Fruit fly (Drosophila melanogaster) whole organism, embryonic: ENCODE results near the gene BtbVII.

Source experiments
- Antp ChIP-seq: fragments of 200-800 bp; sonication (Bioruptor generic); optimal IDR thresholded peaks from 3 replicates; lab custom pipeline; 2016; ENCODE audit warnings: missing biosample characterization, missing genetic modification characterization
- Atf6 ChIP-seq: fragments of 200-800 bp; sonication (Bioruptor generic); IDR thresholded peaks from 2 replicates; pipeline ENCODE4 v1.3.6; 2022; ENCODE audit warnings: missing biosample characterization, missing genetic modification characterization
- Awh ChIP-seq: fragments of 200-800 bp; sonication (Bioruptor generic); IDR thresholded peaks from 2 replicates; pipeline ENCODE4, ENCODE4 v1.3.6; 2022; ENCODE audit warnings: missing biosample characterization, missing genetic modification characterization
- Bgb ChIP-seq: fragments of 200-800 bp; sonication (Bioruptor generic); IDR thresholded peaks from 2 replicates; pipeline ENCODE4 v1.3.6; 2022; ENCODE audit warnings: missing biosample characterization, missing genetic modification characterization; ENCODE audit not compliant: partially characterized antibody
- C15 ChIP-seq: fragments of 200-800 bp; sonication (Bioruptor generic); IDR thresholded peaks from 3 replicates; pipeline ENCODE4 v1.3.6; 2022; ENCODE audit warnings: missing biosample characterization, missing genetic modification characterization
- CG10267 ChIP-seq: fragments of 200-800 bp; sonication (Bioruptor generic); optimal IDR thresholded peaks from 2 replicates; lab custom pipeline; 2018; ENCODE audit warnings: missing biosample characterization, mild to moderate bottlenecking, missing genetic modification characterization, moderate library complexity
- CG10543 ChIP-seq: fragments of 200-800 bp; sonication (Bioruptor generic); optimal IDR thresholded peaks from 3 replicates; lab custom pipeline; 2017; ENCODE audit warnings: missing biosample characterization, mild to moderate bottlenecking, missing genetic modification characterization, moderate library complexity
- CG11723 ChIP-seq: fragments of 200-800 bp; sonication (Bioruptor generic); optimal IDR thresholded peaks from 2 replicates; lab custom pipeline; 2017; ENCODE audit warnings: missing biosample characterization, mild to moderate bottlenecking, missing genetic modification characterization
- CG12744 ChIP-seq: fragments of 200-800 bp; sonication (Bioruptor generic); optimal IDR thresholded peaks from 2 replicates; lab custom pipeline; 2016; ENCODE audit warnings: missing biosample characterization, missing genetic modification characterization
- CG14710 ChIP-seq: fragments of 200-800 bp; sonication (Bioruptor generic); optimal IDR thresholded peaks from 3 replicates; lab custom pipeline; 2019; ENCODE audit warnings: missing biosample characterization, mild to moderate bottlenecking, missing genetic modification characterization, moderate library complexity
- CG15601 ChIP-seq: fragments of 200-800 bp; sonication (Bioruptor generic); optimal IDR thresholded peaks from 3 replicates; lab custom pipeline; 2019; ENCODE audit warnings: missing biosample characterization, mild to moderate bottlenecking, missing genetic modification characterization, moderate library complexity
- CG1603 ChIP-seq: fragments of 200-800 bp; sonication (Bioruptor generic); optimal IDR thresholded peaks from 2 replicates; lab custom pipeline; 2019; ENCODE audit warnings: missing biosample characterization, mild to moderate bottlenecking, missing genetic modification characterization, moderate library complexity
- CG17328 ChIP-seq: fragments of 200-800 bp; sonication (Bioruptor generic); IDR thresholded peaks from 2 replicates; pipeline ENCODE4 v1.3.6; 2022; ENCODE audit warnings: missing biosample characterization, missing genetic modification characterization
- CG17385 ChIP-seq: fragments of 200-800 bp; sonication (Bioruptor generic); optimal IDR thresholded peaks from 3 replicates; lab custom pipeline; 2018; ENCODE audit warnings: missing biosample characterization, mild to moderate bottlenecking, missing genetic modification characterization
- CG18262 ChIP-seq: fragments of 200-800 bp; optimal IDR thresholded peaks from 3 replicates; lab custom pipeline; 2019; ENCODE audit warnings: missing biosample characterization, mild to moderate bottlenecking, missing genetic modification characterization, moderate library complexity
- CG2129 ChIP-seq: fragments of 200-800 bp; sonication (Bioruptor generic); IDR thresholded peaks from 2 replicates; pipeline ENCODE4 v1.3.6; 2022; ENCODE audit warnings: missing biosample characterization, missing genetic modification characterization; ENCODE audit not compliant: partially characterized antibody
- CG2712 ChIP-seq: fragments of 200-800 bp; optimal IDR thresholded peaks from 3 replicates; lab custom pipeline; 2019; ENCODE audit warnings: missing biosample characterization, mild to moderate bottlenecking, missing genetic modification characterization, moderate library complexity
- CG2875 ChIP-seq: fragments of 200-800 bp; sonication (Bioruptor generic); optimal IDR thresholded peaks from 2 replicates; lab custom pipeline; 2017; ENCODE audit warnings: missing biosample characterization, mild to moderate bottlenecking, missing genetic modification characterization, missing genetic modification reagents
- CG5180 ChIP-seq: fragments of 200-800 bp; sonication (Bioruptor generic); optimal IDR thresholded peaks from 3 replicates; lab custom pipeline; 2017; ENCODE audit warnings: missing biosample characterization, missing genetic modification characterization, mild to moderate bottlenecking, moderate library complexity, missing genetic modification reagents
- CG7786 ChIP-seq: fragments of 200-800 bp; sonication (Bioruptor generic); optimal IDR thresholded peaks from 2 replicates; lab custom pipeline; 2016; ENCODE audit warnings: missing biosample characterization, missing genetic modification characterization
- CG7928 ChIP-seq: fragments of 200-800 bp; sonication (Bioruptor generic); optimal IDR thresholded peaks from 2 replicates; lab custom pipeline; 2017; ENCODE audit warnings: missing biosample characterization, mild to moderate bottlenecking, missing genetic modification characterization
- CG8089 ChIP-seq: fragments of 200-800 bp; sonication (Bioruptor generic); optimal IDR thresholded peaks from 3 replicates; lab custom pipeline; 2016; ENCODE audit warnings: missing biosample characterization, missing genetic modification characterization
- CG8359 ChIP-seq: fragments of 200-800 bp; sonication (Bioruptor generic); optimal IDR thresholded peaks from 2 replicates; lab custom pipeline; 2017; ENCODE audit warnings: missing biosample characterization, mild to moderate bottlenecking, missing genetic modification characterization, borderline replicate concordance
- CkIIα-i1 ChIP-seq: fragments of 200-800 bp; sonication (Bioruptor generic); IDR thresholded peaks from 2 replicates; pipeline ENCODE4 v1.3.6; 2022; ENCODE audit warnings: missing biosample characterization, missing genetic modification characterization
- D ChIP-seq, 2 experiments: fragments of 200-800 bp in 1 of 2; fragments of >200 bp in 1 of 2; sonication (Bioruptor generic) in 1 of 2; optimal IDR thresholded peaks; 2 replicates in 1 of 2; 3 replicates in 1 of 2; lab custom pipeline; 2017; ENCODE audit warnings: mild to moderate bottlenecking in 1 of 2, missing biosample characterization in 1 of 2, missing genetic modification characterization in 1 of 2, missing genetic modification reagents in 1 of 2
- Dp ChIP-seq: fragments of 200-800 bp; sonication (Bioruptor generic); optimal IDR thresholded peaks from 2 replicates; lab custom pipeline; 2018; ENCODE audit warnings: missing biosample characterization, mild to moderate bottlenecking, missing genetic modification characterization, moderate library complexity
- Dref ChIP-seq: fragments of 200-800 bp; sonication (Bioruptor generic); IDR thresholded peaks from 2 replicates; pipeline ENCODE4 v1.3.6; 2022; ENCODE audit warnings: missing biosample characterization, missing genetic modification characterization
- Fer3 ChIP-seq: fragments of 200-800 bp; sonication (Bioruptor generic); optimal IDR thresholded peaks from 2 replicates; lab custom pipeline; 2018; ENCODE audit warnings: missing biosample characterization, mild to moderate bottlenecking, missing genetic modification characterization, moderate library complexity
- GATAe ChIP-seq: fragments of 200-800 bp; sonication (Bioruptor generic); conservative IDR thresholded peaks from 2 replicates; pipeline ENCODE4 v1.3.6; 2022; ENCODE audit warnings: missing biosample characterization, missing genetic modification characterization
- Lpt ChIP-seq: fragments of >200 bp; optimal IDR thresholded peaks from 2 replicates; lab custom pipeline; 2018; ENCODE audit warnings: missing biosample characterization, missing genetic modification characterization
- MBD-R2 ChIP-seq: fragments of 200-800 bp; sonication (Bioruptor generic); IDR thresholded peaks from 2 replicates; pipeline ENCODE4 v1.3.6; 2022; ENCODE audit warnings: missing biosample characterization, missing genetic modification characterization
- Med ChIP-seq: fragments of 200-800 bp; sonication (Bioruptor generic); peaks from one replicate; lab custom pipeline; 2016; ENCODE audit warnings: missing biosample characterization, missing genetic modification characterization, mild to moderate bottlenecking, inconsistent platforms, moderate library complexity
- Mes4 ChIP-seq: fragments of 200-800 bp; sonication (Bioruptor generic); optimal IDR thresholded peaks from 2 replicates; lab custom pipeline; 2016; ENCODE audit warnings: missing biosample characterization, missing genetic modification characterization
- NK7.1 ChIP-seq: fragments of 200-800 bp; sonication (Bioruptor generic); optimal IDR thresholded peaks from 3 replicates; lab custom pipeline; 2016; ENCODE audit warnings: missing biosample characterization, missing genetic modification characterization
- NfI ChIP-seq: fragments of 200-800 bp; sonication (Bioruptor generic); optimal IDR thresholded peaks from 3 replicates; lab custom pipeline; 2018; ENCODE audit warnings: missing biosample characterization, mild to moderate bottlenecking, missing genetic modification characterization, moderate library complexity
- Rx ChIP-seq: fragments of 200-800 bp; sonication (Bioruptor generic); IDR thresholded peaks from 2 replicates; pipeline ENCODE4 v1.3.6; 2022; ENCODE audit warnings: missing biosample characterization, missing genetic modification characterization
- Ssrp ChIP-seq: fragments of 200-800 bp; sonication (Bioruptor generic); optimal IDR thresholded peaks from 2 replicates; lab custom pipeline; 2018; ENCODE audit warnings: missing biosample characterization, mild to moderate bottlenecking, missing genetic modification characterization, moderate library complexity
- Stat92E ChIP-seq, 3 experiments: fragments of >200 bp in 2 of 3; fragments of 200-800 bp in 1 of 3; sonication (Bioruptor generic) in 1 of 3; optimal IDR thresholded peaks; 2 replicates each; lab custom pipeline; 2017 to 2019; ENCODE audit warnings: missing biosample characterization in 3 of 3, missing genetic modification characterization in 3 of 3, mild to moderate bottlenecking in 1 of 3, moderate library complexity in 1 of 3
- bab2 ChIP-seq: fragments of 200-800 bp; sonication (Bioruptor generic); optimal IDR thresholded peaks from 2 replicates; lab custom pipeline; 2016; ENCODE audit warnings: missing biosample characterization, missing genetic modification characterization
- bsh ChIP-seq, 2 experiments: fragments of 200-800 bp; sonication (Bioruptor generic); optimal IDR thresholded peaks; 2 replicates each; lab custom pipeline; 2017 to 2018; ENCODE audit warnings: mild to moderate bottlenecking in 2 of 2, missing biosample characterization in 2 of 2, missing genetic modification characterization in 2 of 2, moderate library complexity in 1 of 2
- ci ChIP-seq: fragments of 200-800 bp; sonication (Bioruptor generic); IDR thresholded peaks from 3 replicates; pipeline ENCODE4 v1.3.6; 2022; ENCODE audit warnings: missing biosample characterization, missing genetic modification characterization
- dmrt99B ChIP-seq: fragments of 200-800 bp; sonication (Bioruptor generic); optimal IDR thresholded peaks from 2 replicates; lab custom pipeline; 2018; ENCODE audit warnings: missing biosample characterization, mild to moderate bottlenecking, missing genetic modification characterization, moderate library complexity
- dysf ChIP-seq: fragments of 200-800 bp; sonication (Bioruptor generic); IDR thresholded peaks from 3 replicates; pipeline ENCODE4 v1.3.6; 2022; ENCODE audit warnings: missing biosample characterization, missing genetic modification characterization
- grn ChIP-seq: fragments of 200-800 bp; sonication (Bioruptor generic); optimal IDR thresholded peaks from 3 replicates; lab custom pipeline; 2017; ENCODE audit warnings: missing biosample characterization, missing genetic modification characterization
- her ChIP-seq: fragments of 200-800 bp; sonication (Bioruptor generic); optimal IDR thresholded peaks from 2 replicates; lab custom pipeline; 2016; ENCODE audit warnings: missing biosample characterization, missing genetic modification characterization
- kay ChIP-seq: fragments of 200-800 bp; sonication (Bioruptor generic); optimal IDR thresholded peaks from 2 replicates; lab custom pipeline; 2016; ENCODE audit warnings: missing biosample characterization, missing genetic modification characterization
- oc ChIP-seq: fragments of 200-800 bp; sonication (Bioruptor generic); optimal IDR thresholded peaks from 2 replicates; lab custom pipeline; 2018; ENCODE audit warnings: missing biosample characterization, mild to moderate bottlenecking, missing genetic modification characterization, moderate library complexity
- prd ChIP-seq, 3 experiments: fragments of >200 bp in 2 of 3; fragments of 200-800 bp in 1 of 3; sonication (Bioruptor generic) in 1 of 3; optimal IDR thresholded peaks in 2 of 3; IDR thresholded peaks in 1 of 3; 2 replicates in 2 of 3; 3 replicates in 1 of 3; pipeline versions ENCODE4 v1.3.6 to Lab custom; 2017 to 2022; ENCODE audit warnings: missing biosample characterization in 1 of 3, missing genetic modification characterization in 1 of 3
- sna ChIP-seq: fragments of 200-800 bp; sonication (Bioruptor generic); IDR thresholded peaks from 2 replicates; pipeline ENCODE4 v1.3.6; 2022; ENCODE audit warnings: missing biosample characterization, missing genetic modification characterization; ENCODE audit not compliant: partially characterized antibody

BtbVII gene

DNA sequence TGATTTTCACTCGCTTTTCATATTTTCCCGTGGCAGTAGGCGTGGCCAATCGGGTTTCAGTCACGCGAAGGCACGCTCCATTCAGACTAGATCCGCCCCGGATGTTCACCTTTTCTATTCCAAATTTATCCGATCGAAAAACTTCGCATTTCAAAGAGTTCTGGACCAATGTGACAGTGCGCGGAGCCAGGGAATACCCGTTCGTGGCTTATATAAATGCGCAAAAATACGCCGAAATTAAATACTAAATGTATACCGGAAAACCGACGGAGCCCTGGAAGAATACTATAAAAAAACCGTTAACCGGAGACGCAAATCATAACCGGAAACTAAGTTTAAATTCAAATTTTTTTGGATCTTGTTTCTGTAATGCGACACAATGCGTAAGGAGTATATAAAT, 20.9 kb upstream of the BtbVII start, which contains the start of gene promL (continued):
- TF ChIP-seq Mes4 (GFP tag; lab: Kevin White, UChicago) (peak; percentile 67), NfI (GFP tag; lab: Kevin White, UChicago) (peak; percentile 74), CG10543 (GFP tag; lab: Kevin White, UChicago) (peak; percentile 76), Ssrp (no peak), CG1603 (tag; lab: Kevin White, UChicago) (peak; percentile 83), bab2 (GFP tag; lab: Kevin White, UChicago) (peak; percentile 20), CG2875 (GFP tag; lab: Kevin White, UChicago) (peak; percentile 25), C15 (GFP tag; lab: Robert Waterston, UW) (no peak), CG12744 (peak; percentile 48), ci (peak; percentile 89), D (optimal IDR thresholded peaks at IDR 0.05; lab: Kevin White, UChicago) (no peak), D (GFP tag; optimal IDR thresholded peaks at IDR 0.05; lab: Kevin White, UChicago) (no peak), CG11723 (GFP tag; lab: Kevin White, UChicago) (peak; percentile 28), sna (GFP tag; lab: Robert Waterston, UW) (no peak), CG15601 (tag; lab: Kevin White, UChicago) (peak; percentile 71), CG7786 (GFP tag; lab: Kevin White, UChicago) (peak; percentile 27), CG8089 (GFP tag; lab: Kevin White, UChicago) (no peak), dmrt99B (tag; lab: Kevin White, UChicago) (peak; percentile 26), Dref (GFP tag; lab: Robert Waterston, UW) (no peak), oc (peak; percentile 24), CG2712 (tag; lab: Kevin White, UChicago) (peak; percentile 64), CG2129 (GFP tag; lab: Robert Waterston, UW) (no peak), Med (peak; percentile 95), CG7928 (peak; percentile 95), prd (optimal IDR thresholded peaks at IDR 0.05; lab: Kevin White, UChicago) (no peak), prd (GFP tag; IDR thresholded peaks at IDR 0.05; lab: Robert Waterston, UW) (no peak), kay (GFP tag; lab: Kevin White, UChicago) (no peak), bsh (GFP tag; optimal IDR thresholded peaks at IDR 0.05; lab: Kevin White, UChicago) (peak in 1 of 2 experiments; percentile 41), CkIIα-i1 (GFP tag; lab: Robert Waterston, UW) (no peak), CG17328 (GFP tag; lab: Robert Waterston, UW) (peak; percentile 39; the same call in 1 of the 2 replicates), Fer3 (tag; lab: Kevin White, UChicago) (peak; percentile 53), Dp (GFP tag; lab: Kevin White, UChicago) (peak; percentile 77), GATAe (no peak), CG18262 (peak; percentile 50), Stat92E (GFP tag; optimal IDR thresholded peaks at IDR 0.05; lab: Kevin White, UChicago) (peak in 1 of 3 experiments; percentile 86), Atf6 (no peak), her (GFP tag; lab: Kevin White, UChicago) (no peak), grn (peak; percentile 44), CG14710 (tag; lab: Kevin White, UChicago) (peak; percentile 75), CG8359 (no peak), MBD-R2 (peak; percentile 85), Awh (GFP tag; lab: Robert Waterston, UW) (no peak), NK7.1 (peak; percentile 71), Antp (GFP tag; lab: Kevin White, UChicago) (no peak), Bgb (GFP tag; lab: Robert Waterston, UW) (peak; percentile 47; the same call in 1 of the 2 replicates), dysf (GFP tag; lab: Robert Waterston, UW) (peak; percentile 64; the same call in 2 of the 3 replicates), CG10267 (tag; lab: Kevin White, UChicago) (peak; percentile 69), CG17385 (GFP tag; lab: Kevin White, UChicago) (peak; percentile 48), CG5180 (GFP tag; lab: Kevin White, UChicago) (peak; percentile 27), Rx (GFP tag; lab: Robert Waterston, UW) (no peak), Lpt (no peak)
